Worm (Caenorhabditis elegans): ENCODE data around the gene sel-11.

- TF ChIP-seq ztf-23 (GFP tag; IDR thresholded peaks at IDR 0.05) (no peak), flt-1 (GFP tag; IDR thresholded peaks at IDR 0.05) (no peak), T22C8.4 (GFP tag; IDR thresholded peaks at IDR 0.05) (no peak)
Measured at ce11 chrV:11800486-11800885, 33.4 kb downstream of the sel-11 start.
